Fruit fly (Drosophila melanogaster) whole organism, embryonic: ENCODE measurements around the gene CG7714.

ENCODE experiments used
- Adf1 ChIP-seq: fragments of 200-800 bp; sonication (Bioruptor generic); IDR thresholded peaks from 2 replicates; pipeline ENCODE4 v1.3.6; 2022; ENCODE audit warnings: missing biosample characterization, missing genetic modification characterization
- CG10274 ChIP-seq: fragments of 200-800 bp; sonication (Bioruptor generic); optimal IDR thresholded peaks from 3 replicates; lab custom pipeline; 2017; ENCODE audit warnings: missing biosample characterization, mild to moderate bottlenecking, missing genetic modification characterization
- CG10462 ChIP-seq: fragments of 200-800 bp; sonication (Bioruptor generic); optimal IDR thresholded peaks from 2 replicates; lab custom pipeline; 2016; ENCODE audit warnings: missing biosample characterization, missing genetic modification characterization
- CG10979 ChIP-seq: fragments of 200-800 bp; sonication (Bioruptor generic); optimal IDR thresholded peaks from 2 replicates; lab custom pipeline; 2018; ENCODE audit warnings: missing biosample characterization, mild to moderate bottlenecking, missing genetic modification characterization, moderate library complexity
- CG12391 ChIP-seq: fragments of 200-800 bp; sonication (Bioruptor generic); optimal IDR thresholded peaks from 3 replicates; lab custom pipeline; 2018; ENCODE audit warnings: missing biosample characterization, mild to moderate bottlenecking, missing genetic modification characterization, moderate library complexity
- CG15601 ChIP-seq: fragments of 200-800 bp; sonication (Bioruptor generic); optimal IDR thresholded peaks from 3 replicates; lab custom pipeline; 2019; ENCODE audit warnings: missing biosample characterization, mild to moderate bottlenecking, missing genetic modification characterization, moderate library complexity
- CG1602 ChIP-seq: fragments of 200-800 bp; sonication (Bioruptor generic); optimal IDR thresholded peaks from 3 replicates; lab custom pipeline; 2016; ENCODE audit warnings: missing biosample characterization, missing genetic modification characterization
- CG16813 ChIP-seq: fragments of 200-800 bp; sonication (Bioruptor generic); IDR thresholded peaks from 3 replicates; pipeline ENCODE4 v1.3.6; 2022; ENCODE audit warnings: missing biosample characterization, missing genetic modification characterization; ENCODE audit not compliant: partially characterized antibody
- CG17361 ChIP-seq: fragments of 200-800 bp; sonication (Bioruptor generic); IDR thresholded peaks from 3 replicates; pipeline ENCODE4 v1.3.6; 2022; ENCODE audit warnings: missing biosample characterization, missing genetic modification characterization
- CG18599 ChIP-seq: fragments of 200-800 bp; sonication (Bioruptor generic); optimal IDR thresholded peaks from 3 replicates; lab custom pipeline; 2017; ENCODE audit warnings: missing biosample characterization, missing genetic modification characterization, mild to moderate bottlenecking, moderate library complexity, missing genetic modification reagents
- CG31441 ChIP-seq: fragments of 200-800 bp; sonication (Bioruptor generic); IDR thresholded peaks from 2 replicates; pipeline ENCODE4 v1.3.6; 2022; ENCODE audit warnings: missing biosample characterization, missing genetic modification characterization
- CG32772 ChIP-seq: fragments of 200-800 bp; sonication (Bioruptor generic); IDR thresholded peaks from 2 replicates; pipeline ENCODE4 v1.3.6; 2022; ENCODE audit warnings: missing biosample characterization, missing genetic modification characterization
- CG33213 ChIP-seq: fragments of 200-800 bp; sonication (Bioruptor generic); optimal IDR thresholded peaks from 3 replicates; lab custom pipeline; 2016; ENCODE audit warnings: missing biosample characterization, missing genetic modification characterization
- CG6272 ChIP-seq: fragments of 200-800 bp; sonication (Bioruptor generic); IDR thresholded peaks from 2 replicates; pipeline ENCODE4 v1.3.6; 2022; ENCODE audit warnings: missing biosample characterization, missing genetic modification characterization
- CG6854 ChIP-seq: fragments of 200-800 bp; sonication (Bioruptor generic); optimal IDR thresholded peaks from 3 replicates; lab custom pipeline; 2017; ENCODE audit warnings: missing biosample characterization, mild to moderate bottlenecking, missing genetic modification characterization
- CG7357 ChIP-seq: fragments of 200-800 bp; sonication (Bioruptor generic); IDR thresholded peaks from 3 replicates; pipeline ENCODE4 v1.3.6; 2022; ENCODE audit warnings: missing biosample characterization, missing genetic modification characterization
- CG7987 ChIP-seq: fragments of 200-800 bp; sonication (Bioruptor generic); optimal IDR thresholded peaks from 2 replicates; lab custom pipeline; 2018; ENCODE audit warnings: missing biosample characterization, mild to moderate bottlenecking, missing genetic modification characterization, moderate library complexity
- CG8089 ChIP-seq: fragments of 200-800 bp; sonication (Bioruptor generic); optimal IDR thresholded peaks from 3 replicates; lab custom pipeline; 2016; ENCODE audit warnings: missing biosample characterization, missing genetic modification characterization
- CG8924 ChIP-seq: fragments of 200-800 bp; optimal IDR thresholded peaks from 3 replicates; lab custom pipeline; 2019; ENCODE audit warnings: missing biosample characterization, mild to moderate bottlenecking, missing genetic modification characterization, moderate library complexity
- CrebB ChIP-seq: fragments of 200-800 bp; sonication (Bioruptor generic); optimal IDR thresholded peaks from 3 replicates; lab custom pipeline; 2018; ENCODE audit warnings: missing biosample characterization, mild to moderate bottlenecking, missing genetic modification characterization
- Drgx ChIP-seq: fragments of 200-800 bp; sonication (Bioruptor generic); IDR thresholded peaks from 2 replicates; pipeline ENCODE4 v1.3.6; 2022; ENCODE audit warnings: missing biosample characterization, missing genetic modification characterization
- Ets65A ChIP-seq: fragments of 200-800 bp; sonication (Bioruptor generic); peaks from one replicate; lab custom pipeline; 2016; ENCODE audit warnings: missing biosample characterization, missing genetic modification characterization
- Ets97D ChIP-seq: fragments of 200-800 bp; sonication (Bioruptor generic); optimal IDR thresholded peaks from 3 replicates; lab custom pipeline; 2016; ENCODE audit warnings: missing biosample characterization, missing genetic modification characterization
- Fer2 ChIP-seq: fragments of 200-800 bp; sonication (Bioruptor generic); optimal IDR thresholded peaks from 2 replicates; lab custom pipeline; 2018; ENCODE audit warnings: missing biosample characterization, mild to moderate bottlenecking, missing genetic modification characterization, moderate library complexity
- GATAe ChIP-seq: fragments of 200-800 bp; sonication (Bioruptor generic); conservative IDR thresholded peaks from 2 replicates; pipeline ENCODE4 v1.3.6; 2022; ENCODE audit warnings: missing biosample characterization, missing genetic modification characterization
- Gsc ChIP-seq: fragments of 200-800 bp; sonication (Bioruptor generic); IDR thresholded peaks from 2 replicates; pipeline ENCODE4 v1.3.6; 2022; ENCODE audit warnings: missing biosample characterization, missing genetic modification characterization
- HmgD ChIP-seq: fragments of 200-800 bp; sonication (Bioruptor generic); optimal IDR thresholded peaks from 3 replicates; lab custom pipeline; 2016; ENCODE audit warnings: missing biosample characterization, missing genetic modification characterization
- Hr51 ChIP-seq, 2 experiments: fragments of 200-800 bp; sonication (Bioruptor generic); optimal IDR thresholded peaks; 2 replicates in 1 of 2; 3 replicates in 1 of 2; lab custom pipeline; 2016 to 2018; ENCODE audit warnings: missing biosample characterization in 2 of 2, missing genetic modification characterization in 2 of 2, mild to moderate bottlenecking in 1 of 2, moderate library complexity in 1 of 2
- NK7.1 ChIP-seq: fragments of 200-800 bp; sonication (Bioruptor generic); optimal IDR thresholded peaks from 3 replicates; lab custom pipeline; 2016; ENCODE audit warnings: missing biosample characterization, missing genetic modification characterization
- Stat92E ChIP-seq, 3 experiments: fragments of >200 bp in 2 of 3; fragments of 200-800 bp in 1 of 3; sonication (Bioruptor generic) in 1 of 3; optimal IDR thresholded peaks; 2 replicates each; lab custom pipeline; 2017 to 2019; ENCODE audit warnings: missing biosample characterization in 3 of 3, missing genetic modification characterization in 3 of 3, mild to moderate bottlenecking in 1 of 3, moderate library complexity in 1 of 3
- Taf1 ChIP-seq: fragments of 200-800 bp; sonication (Bioruptor generic); IDR thresholded peaks from 2 replicates; pipeline ENCODE4 v1.3.6; 2022; ENCODE audit warnings: missing biosample characterization, missing genetic modification characterization
- Tbp ChIP-seq: fragments of >200 bp; optimal IDR thresholded peaks from 2 replicates; lab custom pipeline; 2018; ENCODE audit warnings: missing biosample characterization, missing genetic modification characterization
- Usf ChIP-seq: fragments of 200-800 bp; sonication (Bioruptor generic); optimal IDR thresholded peaks from 2 replicates; lab custom pipeline; 2017; ENCODE audit warnings: missing genotype, missing biosample characterization, missing genetic modification characterization
- abd-A ChIP-seq: fragments of 200-800 bp; sonication (Bioruptor generic); optimal IDR thresholded peaks from 3 replicates; lab custom pipeline; 2019; ENCODE audit warnings: missing biosample characterization, mild to moderate bottlenecking, missing genetic modification characterization, moderate library complexity
- bsh ChIP-seq, 2 experiments: fragments of 200-800 bp; sonication (Bioruptor generic); optimal IDR thresholded peaks; 2 replicates each; lab custom pipeline; 2017 to 2018; ENCODE audit warnings: mild to moderate bottlenecking in 2 of 2, missing biosample characterization in 2 of 2, missing genetic modification characterization in 2 of 2, moderate library complexity in 1 of 2
- cad ChIP-seq: fragments of >200 bp; optimal IDR thresholded peaks from 2 replicates; lab custom pipeline; 2017; ENCODE audit warnings: missing biosample characterization, missing genetic modification characterization
- chinmo ChIP-seq: fragments of 200-800 bp; sonication (Bioruptor generic); IDR thresholded peaks from 4 replicates; pipeline ENCODE4 v1.3.6; 2022; ENCODE audit warnings: missing biosample characterization, missing genetic modification characterization; ENCODE audit not compliant: partially characterized antibody
- corto ChIP-seq: fragments of 200-800 bp; sonication (Bioruptor generic); optimal IDR thresholded peaks from 2 replicates; lab custom pipeline; 2016; ENCODE audit warnings: missing biosample characterization, mild to moderate bottlenecking, missing genetic modification characterization, moderate library complexity
- fd96Cb ChIP-seq: fragments of 200-800 bp; sonication (Bioruptor generic); optimal IDR thresholded peaks from 2 replicates; lab custom pipeline; 2018; ENCODE audit warnings: missing biosample characterization, mild to moderate bottlenecking, missing genetic modification characterization, moderate library complexity
- kah ChIP-seq: fragments of 200-800 bp; sonication (Bioruptor generic); optimal IDR thresholded peaks from 2 replicates; lab custom pipeline; 2018; ENCODE audit warnings: missing biosample characterization, mild to moderate bottlenecking, missing genetic modification characterization
- kay ChIP-seq: fragments of 200-800 bp; sonication (Bioruptor generic); optimal IDR thresholded peaks from 2 replicates; lab custom pipeline; 2016; ENCODE audit warnings: missing biosample characterization, missing genetic modification characterization
- lola ChIP-seq, 3 experiments: fragments of >200 bp in 2 of 3; fragments of 200-800 bp in 1 of 3; sonication (Bioruptor generic) in 1 of 3; optimal IDR thresholded peaks; 2 replicates each; lab custom pipeline; 2017 to 2019; ENCODE audit warnings: missing biosample characterization in 3 of 3, missing genetic modification characterization in 3 of 3, mild to moderate bottlenecking in 1 of 3, moderate library complexity in 1 of 3
- mld ChIP-seq: fragments of 200-800 bp; sonication (Bioruptor generic); IDR thresholded peaks from 3 replicates; pipeline ENCODE4 v1.3.6; 2022; ENCODE audit warnings: missing biosample characterization, missing genetic modification characterization; ENCODE audit not compliant: partially characterized antibody
- pzg ChIP-seq: fragments of 200-800 bp; sonication (Bioruptor generic); optimal IDR thresholded peaks from 3 replicates; lab custom pipeline; 2018; ENCODE audit warnings: missing biosample characterization, mild to moderate bottlenecking, missing genetic modification characterization, moderate library complexity
- shn ChIP-seq: fragments of 200-800 bp; sonication (Bioruptor generic); optimal IDR thresholded peaks from 3 replicates; lab custom pipeline; 2016; ENCODE audit warnings: missing biosample characterization, missing genetic modification characterization
- sisA ChIP-seq: fragments of 200-800 bp; sonication (Bioruptor generic); IDR thresholded peaks from 2 replicates; pipeline ENCODE4 v1.3.6; 2022; ENCODE audit warnings: missing biosample characterization, missing genetic modification characterization
- so ChIP-seq: fragments of 200-800 bp; sonication (Bioruptor generic); IDR thresholded peaks from 3 replicates; pipeline ENCODE4 v1.3.6; 2022; ENCODE audit warnings: missing biosample characterization, missing genetic modification characterization
- wek ChIP-seq: fragments of 200-800 bp; sonication (Bioruptor generic); optimal IDR thresholded peaks from 3 replicates; lab custom pipeline; 2018; ENCODE audit warnings: missing biosample characterization, mild to moderate bottlenecking, missing genetic modification characterization, moderate library complexity

Gene CG7714

dm6 chr3R:18741027-18741843 lies 15.0 kb upstream of the CG7714 start (continued):
- TF ChIP-seq Stat92E (GFP tag; optimal IDR thresholded peaks at IDR 0.05; lab: Kevin White, UChicago), result peak in 1 of 3 experiments; percentile 78
- TF ChIP-seq CG17361 (GFP tag; lab: Robert Waterston, UW), result peak; percentile 97
- TF ChIP-seq Hr51 (GFP tag; optimal IDR thresholded peaks at IDR 0.05; lab: Kevin White, UChicago), result peak; percentile 92 to 95
- TF ChIP-seq shn (GFP tag; lab: Kevin White, UChicago), result peak; percentile 57
- peak; percentile 72 for TF ChIP-seq Gsc (GFP tag; lab: Robert Waterston, UW)
- TF ChIP-seq CrebB (tag; lab: Kevin White, UChicago), result peak; percentile 92
- peak; percentile 94 for TF ChIP-seq Fer2 (tag; lab: Kevin White, UChicago)
- TF ChIP-seq GATAe (GFP tag; lab: Robert Waterston, UW), result peak; percentile 73
- peak; percentile 95 for TF ChIP-seq CG7987 (GFP tag; lab: Kevin White, UChicago)
- TF ChIP-seq pzg (GFP tag; lab: Kevin White, UChicago), result peak; percentile 14
- TF ChIP-seq CG8924 (tag; lab: Kevin White, UChicago), result peak; percentile 98
- TF ChIP-seq HmgD (GFP tag; lab: Kevin White, UChicago), result peak; percentile 4
- peak; percentile 90 for TF ChIP-seq CG7357 (GFP tag; lab: Robert Waterston, UW)
- no peak for TF ChIP-seq mld
- peak; percentile 96 for TF ChIP-seq so (GFP tag; lab: Robert Waterston, UW)
- TF ChIP-seq CG15601 (tag; lab: Kevin White, UChicago), result peak; percentile 94
- no peak for TF ChIP-seq CG16813 (GFP tag; lab: Robert Waterston, UW)
- peak; percentile 92 for TF ChIP-seq corto (GFP tag; lab: Kevin White, UChicago)
- TF ChIP-seq CG6272 (GFP tag; lab: Robert Waterston, UW), result peak; percentile 93
- TF ChIP-seq sisA, result peak; percentile 95
- peak; percentile 84 to 98 for TF ChIP-seq bsh (GFP tag; optimal IDR thresholded peaks at IDR 0.05; lab: Kevin White, UChicago)
- TF ChIP-seq lola (GFP tag; optimal IDR thresholded peaks at IDR 0.05; lab: Kevin White, UChicago), result peak in 1 of 3 experiments; percentile 93
- TF ChIP-seq Taf1, result peak; percentile 93
- TF ChIP-seq kay, result peak; percentile 88
- peak; percentile 92 for TF ChIP-seq Drgx (GFP tag; lab: Robert Waterston, UW)
- peak; percentile 72 for TF ChIP-seq NK7.1 (GFP tag; lab: Kevin White, UChicago)
- TF ChIP-seq kah (GFP tag; lab: Kevin White, UChicago), result peak; percentile 88
- TF ChIP-seq Usf (GFP tag; lab: Kevin White, UChicago), result peak; percentile 90
- TF ChIP-seq CG12391 (tag; lab: Kevin White, UChicago), result peak; percentile 97
- peak; percentile 96 for TF ChIP-seq CG32772 (GFP tag; lab: Robert Waterston, UW)
- TF ChIP-seq CG8089 (GFP tag; lab: Kevin White, UChicago), result peak; percentile 52
- TF ChIP-seq chinmo, result 0 out of 4 replicates have a peak, but pooled peaks have one; percentile 50
- TF ChIP-seq fd96Cb, result peak; percentile 97
- peak; percentile 51 for TF ChIP-seq Ets97D (GFP tag; lab: Kevin White, UChicago)
- TF ChIP-seq CG10979 (tag; lab: Kevin White, UChicago), result peak; percentile 96
- TF ChIP-seq abd-A (tag; lab: Kevin White, UChicago), result peak; percentile 87
- peak; percentile 81 for TF ChIP-seq CG10462
- TF ChIP-seq CG1602 (GFP tag; lab: Kevin White, UChicago), result peak; percentile 94
- peak; percentile 98 for TF ChIP-seq CG18599 (GFP tag; lab: Kevin White, UChicago)
- TF ChIP-seq Tbp, result no peak
- TF ChIP-seq CG33213 (GFP tag; lab: Kevin White, UChicago), result peak; percentile 79
- no peak for TF ChIP-seq cad (GFP tag; lab: Kevin White, UChicago)
- TF ChIP-seq CG31441 (GFP tag; lab: Robert Waterston, UW), result peak; percentile 97
- TF ChIP-seq CG10274, result peak; percentile 90
- TF ChIP-seq Adf1 (GFP tag; lab: Robert Waterston, UW), result peak; percentile 81
- peak; percentile 91 for TF ChIP-seq Ets65A
- peak; percentile 95 for TF ChIP-seq CG6854 (GFP tag; lab: Kevin White, UChicago)
- peak; percentile 67 for TF ChIP-seq wek (GFP tag; lab: Kevin White, UChicago)
